Worm (Caenorhabditis elegans): ENCODE results near the gene C14E2.3.

ce11 chrX:1816106-1816505 lies 4.8 kb upstream of the C14E2.3 start, which contains the start of gene C14E2.7:
- no peak for TF ChIP-seq nhr-25 (tag; optimal IDR thresholded peaks at IDR 0.05)
- no peak for TF ChIP-seq zag-1 (tag; optimal IDR thresholded peaks at IDR 0.05)

Measured in whole organism, L2 larva.